Fruit fly (Drosophila melanogaster): Measurements from ENCODE around the gene BORCS6.

DNA sequence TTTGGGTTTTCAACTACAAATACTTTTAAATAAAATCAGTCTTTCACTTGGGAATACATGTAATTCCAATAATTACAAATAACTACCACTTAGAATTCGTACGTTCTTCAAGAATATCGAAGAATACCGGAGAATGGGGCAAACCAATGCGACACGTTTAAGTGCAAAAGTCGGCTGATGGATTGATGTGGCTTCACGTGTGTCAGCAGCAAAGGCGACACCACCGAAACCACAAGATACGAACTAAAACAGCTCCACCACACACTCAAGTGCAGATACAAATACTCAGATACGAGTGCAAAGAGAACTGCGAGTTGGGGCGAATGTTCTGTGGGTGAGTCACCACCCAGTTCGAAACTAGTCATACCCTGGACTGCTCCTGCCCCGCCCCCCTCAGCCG lies 9.8 kb upstream of the BORCS6 start:
- no peak for TF ChIP-seq Mnt (GFP tag; optimal IDR thresholded peaks at IDR 0.05)
- TF ChIP-seq CG14711 (tag; optimal IDR thresholded peaks at IDR 0.05) = no peak
- TF ChIP-seq CG33017 (tag; optimal IDR thresholded peaks at IDR 0.05) = no peak
- TF ChIP-seq kay (GFP tag; ENCODE audit: borderline replicate concordance) = no peak
- no peak for TF ChIP-seq CG1620 (GFP tag; optimal IDR thresholded peaks at IDR 0.05)
- no peak for TF ChIP-seq CG7101 (tag; optimal IDR thresholded peaks at IDR 0.05)
- no peak for TF ChIP-seq CG12768 (GFP tag; optimal IDR thresholded peaks at IDR 0.05)
- TF ChIP-seq ovo (GFP tag; optimal IDR thresholded peaks at IDR 0.05) = no peak
- TF ChIP-seq pad (GFP tag; optimal IDR thresholded peaks at IDR 0.05) = no peak

All from whole organism, adult.